Fruit fly (Drosophila melanogaster): Measurements from ENCODE around the gene CG6067.
A peak's percentile ranks its signal among the peaks of the same experiment; 100 is the strongest.

Gene CG6067

dm6 chrX:5917310-5917988 lies 38.0 kb upstream of the CG6067 start (continued):
- no peak for TF ChIP-seq Eip93F (GFP tag; optimal IDR thresholded peaks at IDR 0.05)
- no peak for TF ChIP-seq CG16779 (tag; optimal IDR thresholded peaks at IDR 0.05)
- TF ChIP-seq CG11902 (GFP tag; optimal IDR thresholded peaks at IDR 0.05) = no peak
- no peak for TF ChIP-seq Gug (GFP tag; IDR thresholded peaks at IDR 0.05)
- TF ChIP-seq dac (GFP tag; optimal IDR thresholded peaks at IDR 0.05) = no peak
- TF ChIP-seq spab (GFP tag; optimal IDR thresholded peaks at IDR 0.05) = no peak
- TF ChIP-seq acj6 (GFP tag; optimal IDR thresholded peaks at IDR 0.05) = no peak
- no peak for TF ChIP-seq salr (GFP tag; optimal IDR thresholded peaks at IDR 0.05)
- TF ChIP-seq Hr38 (GFP tag; optimal IDR thresholded peaks at IDR 0.05) = no peak
- no peak for TF ChIP-seq Met (GFP tag; optimal IDR thresholded peaks at IDR 0.05)
- no peak for TF ChIP-seq lz (GFP tag; optimal IDR thresholded peaks at IDR 0.05)
- TF ChIP-seq CG6163 (GFP tag; IDR thresholded peaks at IDR 0.05) = peak; percentile 27; the same call in 1 of the 3 replicates
- TF ChIP-seq dsx (GFP tag; optimal IDR thresholded peaks at IDR 0.05; ENCODE audit: poor library complexity, severe bottlenecking) = no peak
- TF ChIP-seq pdm3 (GFP tag; optimal IDR thresholded peaks at IDR 0.05) = no peak
- peak; percentile 49; the same call in 1 of the 3 replicates for TF ChIP-seq CG8119 (GFP tag; IDR thresholded peaks at IDR 0.05)
- no peak for TF ChIP-seq Hr39 (GFP tag; optimal IDR thresholded peaks at IDR 0.05)
- TF ChIP-seq CG34406 (GFP tag; optimal IDR thresholded peaks at IDR 0.05) = peak; percentile 4
- no peak for TF ChIP-seq CG8319 (GFP tag; optimal IDR thresholded peaks at IDR 0.05)
- no peak for TF ChIP-seq net (GFP tag; optimal IDR thresholded peaks at IDR 0.05)
- TF ChIP-seq ss (GFP tag; optimal IDR thresholded peaks at IDR 0.05) = no peak
- no peak for TF ChIP-seq Smox (GFP tag; optimal IDR thresholded peaks at IDR 0.05)
- TF ChIP-seq Sox15 (GFP tag; optimal IDR thresholded peaks at IDR 0.05) = no peak
- no peak for TF ChIP-seq CG32006 (GFP tag; optimal IDR thresholded peaks at IDR 0.05)
- TF ChIP-seq CG6854 (GFP tag; optimal IDR thresholded peaks at IDR 0.05) = no peak
- no peak for TF ChIP-seq fkh (GFP tag; optimal IDR thresholded peaks at IDR 0.05)
- peak; percentile 9 for TF ChIP-seq vri (GFP tag; optimal IDR thresholded peaks at IDR 0.05)
- peak; percentile 67; the same call in 2 of the 3 replicates for TF ChIP-seq eg (GFP tag; IDR thresholded peaks at IDR 0.05)
- no peak for TF ChIP-seq Ets21C (GFP tag; optimal IDR thresholded peaks at IDR 0.05)

DNA sequence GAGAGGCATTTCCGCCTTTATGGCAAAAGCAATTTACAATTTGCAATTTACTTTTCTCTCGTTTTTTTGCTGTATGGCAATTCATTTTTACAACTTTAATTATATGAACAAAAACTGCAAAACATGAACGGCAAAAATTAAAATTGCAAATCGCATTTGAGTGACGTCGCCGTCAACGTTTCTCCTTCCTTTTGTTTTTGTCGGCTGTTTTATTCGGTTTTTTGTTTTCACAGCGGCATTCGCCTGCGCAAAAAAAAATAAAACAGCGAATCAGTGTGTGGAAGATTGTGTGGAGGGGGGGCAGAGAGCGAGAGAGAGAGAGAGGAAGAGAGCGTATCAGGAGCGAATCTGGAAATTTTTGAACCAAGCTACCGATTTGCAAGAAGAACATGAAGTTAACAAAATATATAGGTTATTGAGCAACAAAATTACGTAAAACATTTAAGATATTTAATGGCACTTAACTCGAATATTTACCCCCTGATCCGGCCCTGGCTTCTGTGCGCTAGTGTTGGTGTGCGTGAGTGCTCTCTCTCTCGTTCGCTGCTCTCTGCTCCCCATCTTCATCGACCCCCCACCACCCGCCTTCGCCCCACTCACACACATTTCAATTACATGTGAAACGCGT lies 36.8 kb upstream of the CG6067 start:
- TF ChIP-seq CG8632 (GFP tag; optimal IDR thresholded peaks at IDR 0.05) (peak; percentile 99), Hr4 (GFP tag; optimal IDR thresholded peaks at IDR 0.05) (peak; percentile 100), CG4318 (GFP tag; optimal IDR thresholded peaks at IDR 0.05) (peak; percentile 99), Ets96B (tag; optimal IDR thresholded peaks at IDR 0.05) (peak; percentile 99), esn (GFP tag; optimal IDR thresholded peaks at IDR 0.05) (peak; percentile 100), CG10631 (GFP tag; optimal IDR thresholded peaks at IDR 0.05) (peak; percentile 99), ss (GFP tag; optimal IDR thresholded peaks at IDR 0.05) (peak; percentile 100), fkh (GFP tag; optimal IDR thresholded peaks at IDR 0.05) (peak; percentile 93), svp (GFP tag) (peak; percentile 100), CG31627 (GFP tag; optimal IDR thresholded peaks at IDR 0.05) (peak; percentile 99), Smox (GFP tag; optimal IDR thresholded peaks at IDR 0.05) (peak; percentile 99), spab (GFP tag; optimal IDR thresholded peaks at IDR 0.05) (peak; percentile 99), CG6854 (GFP tag; optimal IDR thresholded peaks at IDR 0.05) (peak; percentile 99), net (GFP tag; optimal IDR thresholded peaks at IDR 0.05) (peak; percentile 99), CG11902 (GFP tag; optimal IDR thresholded peaks at IDR 0.05) (peak; percentile 100), CG6808 (GFP tag; optimal IDR thresholded peaks at IDR 0.05) (peak; percentile 99), CG10669 (GFP tag; optimal IDR thresholded peaks at IDR 0.05) (peak; percentile 99), dac (GFP tag; optimal IDR thresholded peaks at IDR 0.05) (peak; percentile 99), Eip93F (GFP tag; optimal IDR thresholded peaks at IDR 0.05) (peak; percentile 97), Sox102F (GFP tag; optimal IDR thresholded peaks at IDR 0.05) (peak; percentile 99), CG11762 (GFP tag; optimal IDR thresholded peaks at IDR 0.05; ENCODE audit: insufficient read depth) (peak; percentile 99), CG6276 (GFP tag; optimal IDR thresholded peaks at IDR 0.05) (peak; percentile 99), CG32006 (GFP tag; optimal IDR thresholded peaks at IDR 0.05) (peak; percentile 100), eg (GFP tag; IDR thresholded peaks at IDR 0.05) (peak; percentile 100), Hr39 (GFP tag; optimal IDR thresholded peaks at IDR 0.05) (peak; percentile 99), CG34406 (GFP tag; optimal IDR thresholded peaks at IDR 0.05) (peak; percentile 99), Ets21C (GFP tag; optimal IDR thresholded peaks at IDR 0.05) (peak; percentile 99), Blimp-1 (GFP tag; optimal IDR thresholded peaks at IDR 0.05) (peak; percentile 96), CG3919 (GFP tag; optimal IDR thresholded peaks at IDR 0.05) (peak; percentile 100), Lpt (GFP tag; optimal IDR thresholded peaks at IDR 0.05) (peak; percentile 100), salr (GFP tag; optimal IDR thresholded peaks at IDR 0.05) (peak; percentile 99), CG9139 (GFP tag; optimal IDR thresholded peaks at IDR 0.05) (peak; percentile 99), lz (GFP tag; optimal IDR thresholded peaks at IDR 0.05) (peak; percentile 100)
